Fruit fly (Drosophila melanogaster): Measurements from ENCODE around the gene Cpr78Cb.

Gene Cpr78Cb

DNA sequence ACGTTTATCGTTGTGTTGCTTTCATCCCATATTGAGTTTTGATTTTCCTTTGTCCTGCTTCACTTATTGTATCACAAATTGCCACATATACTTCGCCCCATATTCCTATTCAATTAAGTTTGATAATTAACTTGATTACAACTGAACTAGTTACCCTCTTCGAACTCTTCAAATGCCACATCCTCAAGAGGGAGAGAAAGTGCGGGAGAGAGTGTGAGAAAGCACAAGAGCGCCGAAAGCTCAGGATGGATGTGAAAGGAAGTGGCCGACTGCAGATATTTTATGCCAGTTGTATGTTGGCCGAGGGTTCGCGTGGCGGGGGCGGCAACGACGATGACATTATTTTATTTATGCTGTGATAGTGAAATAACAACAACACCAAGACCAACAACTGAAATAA lies 24.2 kb downstream of the Cpr78Cb start, which contains the start of gene Rab26:
Rab26 (plus strand) TSS at position 301 of the 400 bp plus-strand sequence.
- no peak for TF ChIP-seq jim (GFP tag; optimal IDR thresholded peaks at IDR 0.05)
- TF ChIP-seq h (GFP tag; optimal IDR thresholded peaks at IDR 0.05) = no peak

DNA sequence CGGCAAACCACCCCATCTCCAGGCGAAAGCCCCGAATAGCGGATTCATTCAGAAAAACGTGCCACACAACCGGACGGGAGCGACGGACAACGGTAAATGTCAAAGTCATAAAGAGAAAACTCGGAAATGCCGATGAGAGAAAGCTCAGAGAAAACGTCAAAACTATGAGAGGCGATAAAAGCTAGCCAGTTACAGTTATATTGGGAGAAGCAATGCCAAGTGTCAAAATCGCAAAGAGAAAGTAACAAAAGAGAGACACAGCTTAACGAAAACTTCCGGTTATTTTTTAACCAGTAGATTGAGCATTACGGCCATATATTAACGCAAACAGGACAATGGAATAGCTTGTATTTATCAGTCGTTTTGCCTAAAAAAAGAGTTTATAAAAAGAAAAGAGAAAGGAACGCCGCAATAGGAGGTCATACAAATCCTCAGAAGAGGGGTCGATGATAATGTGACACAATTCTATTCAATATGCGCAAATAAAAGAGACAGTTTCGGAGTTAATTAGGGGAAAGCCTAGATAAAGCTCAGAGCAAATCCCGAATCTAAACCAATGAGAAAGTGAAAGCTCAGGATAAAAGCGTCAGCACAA lies 25.1 kb downstream of the Cpr78Cb start:
- TF ChIP-seq Mio (GFP tag; optimal IDR thresholded peaks at IDR 0.05) (no peak), woc (GFP tag; optimal IDR thresholded peaks at IDR 0.05) (no peak), CG32264 (GFP tag; optimal IDR thresholded peaks at IDR 0.05) (no peak), CG9705 (GFP tag; optimal IDR thresholded peaks at IDR 0.05) (no peak), sv (GFP tag; optimal IDR thresholded peaks at IDR 0.05) (no peak), psq (GFP tag; optimal IDR thresholded peaks at IDR 0.05) (no peak), foxo (GFP tag; optimal IDR thresholded peaks at IDR 0.05) (no peak), ey (GFP tag; optimal IDR thresholded peaks at IDR 0.05) (no peak), pan (optimal IDR thresholded peaks at IDR 0.05) (no peak), fru (GFP tag; optimal IDR thresholded peaks at IDR 0.05) (no peak), usp (GFP tag; optimal IDR thresholded peaks at IDR 0.05) (no peak), CrebA (GFP tag; optimal IDR thresholded peaks at IDR 0.05; ENCODE audit: borderline replicate concordance) (no peak), Dif (GFP tag; optimal IDR thresholded peaks at IDR 0.05; ENCODE audit: partially characterized antibody) (no peak), sage (GFP tag; optimal IDR thresholded peaks at IDR 0.05) (no peak), jim (GFP tag; optimal IDR thresholded peaks at IDR 0.05) (no peak), HLH106 (tag; optimal IDR thresholded peaks at IDR 0.05) (no peak), Myc (optimal IDR thresholded peaks at IDR 0.05) (no peak), Hr78 (GFP tag; optimal IDR thresholded peaks at IDR 0.05) (no peak), Sp1 (GFP tag; optimal IDR thresholded peaks at IDR 0.05) (no peak)

- TF ChIP-seq Dfd (GFP tag; optimal IDR thresholded peaks at IDR 0.05) = peak; percentile 98
- TF ChIP-seq usp (GFP tag; optimal IDR thresholded peaks at IDR 0.05) = no peak
These were observed 25.7 kb downstream of the Cpr78Cb start for dm6 chr3L:21319957-21320356.

DNA sequence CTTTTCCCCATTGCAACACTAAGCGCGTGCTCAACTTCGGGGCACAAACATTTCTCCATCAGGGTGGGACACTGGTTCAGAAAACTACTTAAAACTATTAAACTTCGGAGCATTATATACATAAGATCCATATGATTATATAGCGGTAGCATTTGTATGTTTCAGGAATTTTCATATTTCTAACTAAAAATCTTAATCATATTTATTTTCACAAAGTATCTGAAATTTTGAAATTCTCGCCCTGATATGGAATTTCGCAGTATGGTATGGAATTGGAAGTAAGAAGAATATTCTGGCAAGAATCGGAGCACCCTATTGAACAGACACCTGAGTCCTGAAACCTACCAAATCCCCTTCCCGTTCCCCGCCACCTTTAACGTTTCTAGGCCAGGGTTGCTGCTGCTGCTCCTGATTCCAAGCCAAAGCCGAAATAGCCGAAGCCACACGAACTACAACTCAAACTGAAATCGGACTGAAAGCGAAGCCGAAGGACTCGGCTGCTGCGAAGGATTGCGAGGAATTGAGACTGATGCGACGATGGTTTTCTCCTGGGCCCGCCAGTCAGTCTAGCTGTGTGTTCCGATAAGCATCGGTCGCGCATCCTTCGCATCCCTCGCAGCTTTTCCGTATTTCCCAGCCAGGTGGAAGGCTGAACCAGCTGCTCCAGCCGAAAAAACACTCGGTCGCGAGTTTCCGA lies 27.7 kb downstream of the Cpr78Cb start:
- TF ChIP-seq sv (GFP tag; optimal IDR thresholded peaks at IDR 0.05) = no peak
- no peak for TF ChIP-seq woc (GFP tag; optimal IDR thresholded peaks at IDR 0.05)
- TF ChIP-seq tai (GFP tag; optimal IDR thresholded peaks at IDR 0.05) = no peak
- no peak for TF ChIP-seq N (GFP tag; optimal IDR thresholded peaks at IDR 0.05)
- TF ChIP-seq ey (GFP tag; optimal IDR thresholded peaks at IDR 0.05) = peak; percentile 38
- TF ChIP-seq HLH106 (tag; optimal IDR thresholded peaks at IDR 0.05) = peak; percentile 28
- TF ChIP-seq fru (GFP tag; optimal IDR thresholded peaks at IDR 0.05) = peak; percentile 28
- TF ChIP-seq OdsH (GFP tag; optimal IDR thresholded peaks at IDR 0.05) = peak; percentile 6
- peak in 1 of 2 experiments; percentile 25 for TF ChIP-seq foxo (GFP tag; optimal IDR thresholded peaks at IDR 0.05)
- peak; percentile 5 for TF ChIP-seq br (GFP tag; optimal IDR thresholded peaks at IDR 0.05)

DNA sequence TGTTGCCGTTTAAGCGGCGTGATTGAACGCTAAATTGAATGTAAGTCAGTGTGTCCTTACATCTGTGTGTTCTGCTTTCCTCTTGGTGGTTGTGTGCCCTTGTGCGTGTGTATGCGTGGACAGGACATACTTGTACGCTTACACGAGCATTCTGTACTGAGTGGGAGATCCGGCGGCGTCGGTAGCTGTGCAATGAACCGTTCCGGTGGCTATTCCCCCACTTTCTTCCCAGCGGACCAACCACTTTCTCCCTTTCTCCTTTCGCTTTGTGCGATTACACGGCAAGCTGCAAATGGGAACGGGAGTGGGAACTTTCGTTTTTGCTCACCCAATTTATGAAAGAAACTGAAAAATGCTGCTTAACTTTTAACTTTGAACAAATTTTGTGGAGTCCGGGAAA lies 30.4 kb downstream of the Cpr78Cb start:
- no peak for TF ChIP-seq Myc (optimal IDR thresholded peaks at IDR 0.05)
- no peak for TF ChIP-seq dmrt93B (GFP tag; optimal IDR thresholded peaks at IDR 0.05)
- TF ChIP-seq ey (GFP tag; optimal IDR thresholded peaks at IDR 0.05) = no peak
- no peak for TF ChIP-seq Hr78 (GFP tag; optimal IDR thresholded peaks at IDR 0.05)
- TF ChIP-seq pan (optimal IDR thresholded peaks at IDR 0.05) = no peak
- TF ChIP-seq Vsx2 (GFP tag; optimal IDR thresholded peaks at IDR 0.05; ENCODE audit: partially characterized antibody) = no peak
- no peak for TF ChIP-seq fru (GFP tag; optimal IDR thresholded peaks at IDR 0.05)
- TF ChIP-seq HLH106 (tag; optimal IDR thresholded peaks at IDR 0.05) = no peak
- TF ChIP-seq foxo (GFP tag; optimal IDR thresholded peaks at IDR 0.05) = no peak

DNA sequence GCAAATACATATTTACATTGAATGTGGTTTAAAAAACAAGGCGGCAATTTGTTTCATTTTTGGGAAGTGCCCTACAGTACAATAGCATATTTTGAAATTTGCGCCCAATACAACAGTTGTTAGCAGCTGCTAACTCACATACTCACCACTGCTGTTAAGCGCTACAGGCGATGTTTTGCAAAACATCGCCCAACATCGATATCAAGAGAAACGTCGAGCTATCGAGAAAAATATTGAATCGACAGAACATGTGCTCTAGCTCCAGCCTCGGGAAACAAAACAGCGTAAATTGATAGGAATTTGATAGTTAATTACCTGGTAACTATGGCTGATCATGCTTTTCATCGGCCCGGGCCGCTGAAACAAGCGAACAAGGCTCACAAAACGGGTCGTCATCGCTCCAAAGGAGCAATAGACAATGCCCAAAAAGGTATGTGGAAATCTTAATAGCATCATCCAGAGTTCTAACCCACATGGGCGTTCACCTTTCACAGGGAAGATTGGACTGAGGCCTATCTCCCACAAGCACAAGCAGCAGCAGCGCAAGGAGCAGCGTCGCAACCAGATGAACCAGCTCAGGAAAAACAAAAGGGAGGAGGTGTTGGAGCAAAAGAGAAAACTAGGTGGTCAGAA lies 40.8 kb downstream of the Cpr78Cb start, which contains the start of gene Tsr1:
Tsr1 (plus strand) TSS at position 217 of the 633 bp plus-strand sequence.
- TF ChIP-seq Myc (optimal IDR thresholded peaks at IDR 0.05) = peak; percentile 84
- TF ChIP-seq Hnf4 (GFP tag; optimal IDR thresholded peaks at IDR 0.05) = no peak
- TF ChIP-seq CrebA (GFP tag; optimal IDR thresholded peaks at IDR 0.05; ENCODE audit: borderline replicate concordance) = no peak

Data from whole organism, wandering third instar larva.